Worm (Caenorhabditis elegans) whole organism, early embryonic: ENCODE measurements around the gene ZC404.2.

Experiments used
- hmbx-1 ChIP-seq: sonication (generic microtip); optimal IDR thresholded peaks from 2 replicates; lab custom pipeline; 2016; ENCODE audit warnings: mild to moderate bottlenecking, missing genetic modification characterization, missing compliant biosample characterization
- hmg-4 ChIP-seq: fragments of 200-800 bp; sonication (Bioruptor generic); optimal IDR thresholded peaks from 2 replicates; lab custom pipeline; 2018; ENCODE audit warnings: mild to moderate bottlenecking, missing genetic modification characterization, missing compliant biosample characterization
- tbx-37 ChIP-seq: fragments of 200-800 bp; sonication (Bioruptor generic); conservative IDR thresholded peaks from 2 replicates; pipeline ENCODE4 v1.3.6; 2022; ENCODE audit warnings: missing genetic modification reagents, missing genetic modification characterization, missing compliant biosample characterization

- TF ChIP-seq tbx-37 (GFP tag; lab: Robert Waterston, UW) = no peak
- no peak for TF ChIP-seq hmg-4
- no peak for TF ChIP-seq hmbx-1 (tag; lab: Kevin White, UChicago)
Measured at ce11 chrV:6753257-6753656, 34.5 kb upstream of the ZC404.2 start.
